Worm (Caenorhabditis elegans) whole organism, L4 larva: ENCODE measurements around the gene tnc-2.

ENCODE experiments used
- F26F4.8 ChIP-seq: fragments of 200-800 bp; sonication (Bioruptor generic); conservative IDR thresholded peaks from 2 replicates; pipeline ENCODE4 v1.3.6; 2022; ENCODE audit warnings: missing genetic modification characterization, missing compliant biosample characterization
- F49E8.2 ChIP-seq: sonication (generic microtip); optimal IDR thresholded peaks from 2 replicates; lab custom pipeline; 2016; ENCODE audit warnings: missing compliant biosample characterization, mild to moderate bottlenecking, missing genetic modification characterization, borderline replicate concordance
- R02D3.7 ChIP-seq: fragments of 150-350 bp; sonication (generic microtip); optimal IDR thresholded peaks from 3 replicates; lab custom pipeline; 2014; ENCODE audit warnings: missing biosample characterization, missing genetic modification characterization
- T20F7.1 ChIP-seq: fragments of 200-800 bp; sonication (Bioruptor generic); optimal IDR thresholded peaks from 2 replicates; lab custom pipeline; 2018; ENCODE audit warnings: mild to moderate bottlenecking, missing genetic modification characterization, missing compliant biosample characterization
- Y48G9A.11 ChIP-seq: fragments of 200-800 bp; sonication (Bioruptor generic); IDR thresholded peaks from 2 replicates; pipeline ENCODE4 v1.3.6; 2022; ENCODE audit warnings: missing genetic modification reagents, missing genetic modification characterization, missing compliant biosample characterization
- Y5F2A.4 ChIP-seq: fragments of 200-800 bp; sonication (Bioruptor generic); optimal IDR thresholded peaks from 2 replicates; lab custom pipeline; 2018; ENCODE audit warnings: mild to moderate bottlenecking, missing genetic modification characterization, missing compliant biosample characterization
- ZK337.2 ChIP-seq: fragments of 200-800 bp; sonication (Bioruptor generic); IDR thresholded peaks from 2 replicates; pipeline ENCODE4 v1.3.6; 2022; ENCODE audit warnings: missing genetic modification reagents, missing genetic modification characterization, missing compliant biosample characterization
- ZK546.5 ChIP-seq, 2 experiments: sonication (generic microtip); optimal IDR thresholded peaks; 2 replicates each; lab custom pipeline; 2017; ENCODE audit warnings: missing biosample characterization in 2 of 2, missing genetic modification characterization in 2 of 2
- aha-1 ChIP-seq: fragments of 150-350 bp; peaks from one replicate; lab custom pipeline; 2014; ENCODE audit warnings: missing biosample characterization, missing genetic modification characterization
- arid-1 ChIP-seq: fragments of 200-800 bp; sonication (Bioruptor generic); conservative IDR thresholded peaks from 2 replicates; pipeline ENCODE4 v1.3.6; 2022; ENCODE audit warnings: missing genetic modification reagents, missing genetic modification characterization, missing compliant biosample characterization
- attf-4 ChIP-seq: sonication (generic microtip); optimal IDR thresholded peaks from 3 replicates; lab custom pipeline; 2017; ENCODE audit warnings: missing biosample characterization, missing genetic modification characterization
- ceh-28 ChIP-seq: fragments of 150-350 bp; optimal IDR thresholded peaks from 2 replicates; lab custom pipeline; 2014; ENCODE audit warnings: missing biosample characterization, missing genetic modification reagents, missing genetic modification characterization
- ceh-44 ChIP-seq: fragments of 200-800 bp; sonication (Bioruptor generic); IDR thresholded peaks from 2 replicates; pipeline ENCODE4 v1.3.6; 2022; ENCODE audit warnings: missing genetic modification reagents, missing genetic modification characterization, missing compliant biosample characterization
- daf-12 ChIP-seq: fragments of 150-350 bp; optimal IDR thresholded peaks from 2 replicates; lab custom pipeline; 2014; ENCODE audit warnings: missing biosample characterization, missing genetic modification reagents, missing genetic modification characterization
- daf-16 ChIP-seq, 3 experiments: sonication (generic microtip); optimal IDR thresholded peaks; 2 replicates each; lab custom pipeline; 2016 to 2017; ENCODE audit warnings: missing genetic modification characterization in 3 of 3, missing genetic modification reagents in 3 of 3, mild to moderate bottlenecking in 2 of 3, missing compliant biosample characterization in 2 of 3, missing biosample characterization in 1 of 3, moderate library complexity in 1 of 3
- dmd-9 ChIP-seq: fragments of 200-800 bp; sonication (Bioruptor generic); IDR thresholded peaks from 2 replicates; pipeline ENCODE4 v1.3.6; 2022; ENCODE audit warnings: missing genetic modification reagents, missing genetic modification characterization, missing compliant biosample characterization
- gei-8 ChIP-seq: fragments of 200-800 bp; sonication (Bioruptor generic); optimal IDR thresholded peaks from 2 replicates; lab custom pipeline; 2018; ENCODE audit warnings: mild to moderate bottlenecking, missing genetic modification characterization, missing compliant biosample characterization
- hif-1 ChIP-seq, 2 experiments: sonication (generic microtip); optimal IDR thresholded peaks; 2 replicates each; lab custom pipeline; 2016 to 2017; ENCODE audit warnings: missing compliant biosample characterization in 2 of 2, missing genetic modification characterization in 2 of 2, missing genetic modification reagents in 2 of 2, missing genotype in 2 of 2, mild to moderate bottlenecking in 1 of 2
- hlh-11 ChIP-seq: fragments of 200-800 bp; sonication (Bioruptor generic); optimal IDR thresholded peaks from 2 replicates; lab custom pipeline; 2018; ENCODE audit warnings: mild to moderate bottlenecking, missing genetic modification characterization, missing compliant biosample characterization
- hlh-30 ChIP-seq: sonication (generic microtip); optimal IDR thresholded peaks from 2 replicates; lab custom pipeline; 2017; ENCODE audit warnings: antibody characterized with exemption, mild to moderate bottlenecking, missing genetic modification characterization, missing compliant biosample characterization; ENCODE audit not compliant: insufficient read depth
- lim-7 ChIP-seq: fragments of 200-800 bp; sonication (Bioruptor generic); IDR thresholded peaks from 2 replicates; pipeline ENCODE4 v1.3.6; 2022; ENCODE audit warnings: missing genetic modification characterization, missing compliant biosample characterization
- lin-29 ChIP-seq: fragments of 200-800 bp; sonication (Bioruptor generic); IDR thresholded peaks from 2 replicates; pipeline ENCODE4 v1.3.6; 2022; ENCODE audit warnings: missing genetic modification reagents, missing genetic modification characterization, missing compliant biosample characterization
- lin-38 ChIP-seq: fragments of 200-800 bp; sonication (Bioruptor generic); IDR thresholded peaks from 2 replicates; pipeline ENCODE4 v1.3.6; 2022; ENCODE audit warnings: missing genetic modification reagents, missing genetic modification characterization, missing compliant biosample characterization
- lsy-2 ChIP-seq, 2 experiments: fragments of 150-350 bp in 1 of 2; sonication (generic microtip) in 1 of 2; optimal IDR thresholded peaks; 2 replicates each; lab custom pipeline; 2014 to 2017; ENCODE audit warnings: missing biosample characterization in 2 of 2, missing genetic modification characterization in 2 of 2
- madf-9 ChIP-seq: fragments of 200-800 bp; sonication (Bioruptor generic); conservative IDR thresholded peaks from 2 replicates; pipeline ENCODE4 v1.3.6; 2022; ENCODE audit warnings: missing genetic modification reagents, missing genetic modification characterization, missing compliant biosample characterization
- mes-2 ChIP-seq: sonication (generic microtip); optimal IDR thresholded peaks from 2 replicates; lab custom pipeline; 2016; ENCODE audit warnings: missing genotype, mild to moderate bottlenecking, missing genetic modification characterization, missing compliant biosample characterization; ENCODE audit not compliant: poor library complexity, severe bottlenecking
- nhr-102 ChIP-seq: sonication (generic microtip); optimal IDR thresholded peaks from 2 replicates; lab custom pipeline; 2016; ENCODE audit warnings: mild to moderate bottlenecking, missing genetic modification characterization, moderate library complexity, missing compliant biosample characterization
- nhr-111 ChIP-seq: fragments of 200-800 bp; sonication (Bioruptor generic); optimal IDR thresholded peaks from 2 replicates; lab custom pipeline; 2018; ENCODE audit warnings: mild to moderate bottlenecking, missing genetic modification characterization, missing compliant biosample characterization
- nhr-237 ChIP-seq: sonication (generic microtip); optimal IDR thresholded peaks from 2 replicates; lab custom pipeline; 2017; ENCODE audit warnings: missing biosample characterization, missing genetic modification characterization
- nhr-41 ChIP-seq: fragments of 200-800 bp; sonication (Bioruptor generic); IDR thresholded peaks from 2 replicates; pipeline ENCODE4 v1.3.6; 2022; ENCODE audit warnings: missing genetic modification reagents, missing genetic modification characterization, missing compliant biosample characterization
- nhr-42 ChIP-seq: fragments of 200-800 bp; sonication (Bioruptor generic); IDR thresholded peaks from 2 replicates; pipeline ENCODE4 v1.3.6; 2022; ENCODE audit warnings: missing genetic modification characterization, missing compliant biosample characterization
- nhr-6 ChIP-seq: fragments of 150-350 bp; optimal IDR thresholded peaks from 2 replicates; lab custom pipeline; 2014; ENCODE audit warnings: missing biosample characterization, missing genetic modification characterization
- nhr-76 ChIP-seq: fragments of 150-350 bp; optimal IDR thresholded peaks from 2 replicates; lab custom pipeline; 2014; ENCODE audit warnings: missing biosample characterization, missing genetic modification characterization
- pha-4 ChIP-seq, 2 experiments: fragments of 150-350 bp in 1 of 2; fragments of 200-800 bp in 1 of 2; sonication (Bioruptor generic) in 1 of 2; IDR thresholded peaks in 1 of 2; optimal IDR thresholded peaks in 1 of 2; 2 replicates each; pipeline versions ENCODE4 v1.3.6 to Lab custom; 2014 to 2022; ENCODE audit warnings: missing genetic modification characterization in 2 of 2, missing genetic modification reagents in 2 of 2, missing biosample characterization in 1 of 2, missing compliant biosample characterization in 1 of 2
- php-3 ChIP-seq: fragments of 200-800 bp; sonication (Bioruptor generic); IDR thresholded peaks from 2 replicates; pipeline ENCODE4 v1.3.6; 2022; ENCODE audit warnings: missing genetic modification reagents, missing genetic modification characterization, missing compliant biosample characterization
- pqm-1 ChIP-seq: sonication (generic microtip); optimal IDR thresholded peaks from 2 replicates; lab custom pipeline; 2017; ENCODE audit warnings: missing biosample characterization, missing genetic modification characterization
- saeg-2 ChIP-seq: fragments of 200-800 bp; sonication (Bioruptor generic); IDR thresholded peaks from 2 replicates; pipeline ENCODE4 v1.3.6; 2022; ENCODE audit warnings: missing genetic modification reagents, missing genetic modification characterization, missing compliant biosample characterization
- skn-1 ChIP-seq: fragments of 150-350 bp; optimal IDR thresholded peaks from 2 replicates; lab custom pipeline; 2014; ENCODE audit warnings: missing biosample characterization, missing genetic modification characterization
- spr-3 ChIP-seq: fragments of 200-800 bp; sonication (Bioruptor generic); optimal IDR thresholded peaks from 2 replicates; lab custom pipeline; 2018; ENCODE audit warnings: mild to moderate bottlenecking, missing genetic modification characterization, missing compliant biosample characterization
- tag-97 ChIP-seq: fragments of 200-800 bp; sonication (Bioruptor generic); IDR thresholded peaks from 2 replicates; pipeline ENCODE4 v1.3.6; 2022; ENCODE audit warnings: missing genetic modification characterization, missing compliant biosample characterization
- tra-1 ChIP-seq: fragments of 200-800 bp; sonication (Bioruptor generic); IDR thresholded peaks from 2 replicates; pipeline ENCODE4 v1.3.6; 2022; ENCODE audit warnings: missing genetic modification reagents, missing genetic modification characterization, missing compliant biosample characterization
- unc-39 ChIP-seq: sonication (generic microtip); optimal IDR thresholded peaks from 2 replicates; lab custom pipeline; 2017; ENCODE audit warnings: missing biosample characterization, missing genetic modification characterization
- zag-1 ChIP-seq: fragments of 150-350 bp; optimal IDR thresholded peaks from 2 replicates; lab custom pipeline; 2014; ENCODE audit warnings: missing biosample characterization, missing genetic modification characterization
- ztf-11 ChIP-seq: fragments of 150-350 bp; optimal IDR thresholded peaks from 2 replicates; lab custom pipeline; 2014; ENCODE audit warnings: missing biosample characterization, missing genetic modification characterization
- ztf-7 ChIP-seq: fragments of 150-350 bp; optimal IDR thresholded peaks from 2 replicates; lab custom pipeline; 2014; ENCODE audit warnings: missing biosample characterization, missing genetic modification characterization

Gene tnc-2

ce11 chrII:10471247-10471646 is 4.6 kb downstream of the tnc-2 start, which contains the start of gene ZK666.1:
ZK666.1 (minus strand) TSS chrII:10471347.
- TF ChIP-seq T20F7.1 = no peak
- no peak for TF ChIP-seq ZK546.5 (tag; optimal IDR thresholded peaks at IDR 0.05; lab: Kevin White, UChicago)
- TF ChIP-seq ceh-28 (tag; lab: Kevin White, UChicago) = no peak
- no peak for TF ChIP-seq arid-1 (GFP tag; lab: Robert Waterston, UW)
- TF ChIP-seq F49E8.2 = no peak
- no peak for TF ChIP-seq lsy-2 (tag; optimal IDR thresholded peaks at IDR 0.05; lab: Kevin White, UChicago)
- TF ChIP-seq daf-16 (GFP tag; optimal IDR thresholded peaks at IDR 0.05; lab: Kevin White, UChicago) = no peak
- TF ChIP-seq daf-16 (tag; optimal IDR thresholded peaks at IDR 0.05; lab: Kevin White, UChicago) = no peak
- TF ChIP-seq R02D3.7 (tag; lab: Kevin White, UChicago) = no peak
- TF ChIP-seq nhr-42 (GFP tag; lab: Robert Waterston, UW) = no peak
- TF ChIP-seq tag-97 (GFP tag; lab: Robert Waterston, UW) = no peak
- no peak for TF ChIP-seq mes-2 (tag; lab: Kevin White, UChicago)
- TF ChIP-seq pqm-1 (tag; lab: Kevin White, UChicago) = no peak
- TF ChIP-seq skn-1 = no peak
- no peak for TF ChIP-seq hlh-11 (tag; lab: Kevin White, UChicago)
- TF ChIP-seq ceh-44 (GFP tag; lab: Robert Waterston, UW) = no peak
- TF ChIP-seq, all 104 proteins: peak for 0

- TF ChIP-seq madf-9 (GFP tag; lab: Robert Waterston, UW) (no peak), Y5F2A.4 (GFP tag; lab: Kevin White, UChicago) (no peak), unc-39 (tag; lab: Kevin White, UChicago) (no peak), T20F7.1 (no peak), arid-1 (GFP tag; lab: Robert Waterston, UW) (no peak), tra-1 (GFP tag; lab: Robert Waterston, UW) (no peak), aha-1 (tag; lab: Kevin White, UChicago) (no peak), lin-38 (GFP tag; lab: Robert Waterston, UW) (no peak), mes-2 (tag; lab: Kevin White, UChicago) (no peak), hif-1 (tag; optimal IDR thresholded peaks at IDR 0.05; lab: Kevin White, UChicago) (no peak), attf-4 (tag; lab: Kevin White, UChicago) (no peak)
- TF ChIP-seq, all 104 proteins: peak for 0
Measured at ce11 chrII:10471790-10472189, 5.1 kb downstream of the tnc-2 start, which contains the start of gene ZK666.2. ZK666.2 (minus strand) TSS chrII:10471890.

- no peak for TF ChIP-seq php-3
- no peak for TF ChIP-seq ceh-44 (GFP tag; lab: Robert Waterston, UW)
- no peak for TF ChIP-seq nhr-237 (tag; lab: Kevin White, UChicago)
- TF ChIP-seq pqm-1 (tag; lab: Kevin White, UChicago) = no peak
- no peak for TF ChIP-seq zag-1 (tag; lab: Kevin White, UChicago)
- TF ChIP-seq madf-9 (GFP tag; lab: Robert Waterston, UW) = no peak
- no peak for TF ChIP-seq lim-7
- no peak for TF ChIP-seq pha-4 (GFP tag; IDR thresholded peaks at IDR 0.05; lab: Robert Waterston, UW)
- no peak for TF ChIP-seq pha-4 (tag; optimal IDR thresholded peaks at IDR 0.05; lab: Kevin White, UChicago)
- no peak for TF ChIP-seq nhr-76 (tag; lab: Kevin White, UChicago)
- no peak for TF ChIP-seq tra-1 (GFP tag; lab: Robert Waterston, UW)
- TF ChIP-seq nhr-6 = no peak
- no peak for TF ChIP-seq ztf-11 (tag; lab: Kevin White, UChicago)
- TF ChIP-seq ZK546.5 (tag; optimal IDR thresholded peaks at IDR 0.05; lab: Kevin White, UChicago) = no peak
- TF ChIP-seq hlh-11 (tag; lab: Kevin White, UChicago) = no peak
- no peak for TF ChIP-seq nhr-41 (GFP tag; lab: Robert Waterston, UW)
Measured at ce11 chrII:10476039-10476438, 9.4 kb downstream of the tnc-2 start, which contains the start of gene clec-58. clec-58 (minus strand) TSS chrII:10476139.

ce11 chrII:10476959-10477358 is 10.3 kb downstream of the tnc-2 start, which contains the start of gene ZK666.4:
ZK666.4 (plus strand) TSS chrII:10477259.
- no peak for TF ChIP-seq dmd-9
- TF ChIP-seq gei-8 (GFP tag; lab: Kevin White, UChicago) = no peak
- TF ChIP-seq ztf-7 (tag; lab: Kevin White, UChicago) = no peak
- no peak for TF ChIP-seq daf-12
- no peak for TF ChIP-seq R02D3.7 (tag; lab: Kevin White, UChicago)
- no peak for TF ChIP-seq nhr-102 (tag; lab: Kevin White, UChicago)
- TF ChIP-seq lin-29 (GFP tag; lab: Robert Waterston, UW) = no peak
- no peak for TF ChIP-seq ZK337.2 (GFP tag; lab: Robert Waterston, UW)
- no peak for TF ChIP-seq spr-3 (GFP tag; lab: Kevin White, UChicago)
- no peak for TF ChIP-seq Y5F2A.4 (GFP tag; lab: Kevin White, UChicago)
- no peak for TF ChIP-seq Y48G9A.11 (GFP tag; lab: Robert Waterston, UW)
- TF ChIP-seq F26F4.8 = no peak
- no peak for TF ChIP-seq saeg-2
- no peak for TF ChIP-seq nhr-111 (GFP tag; lab: Kevin White, UChicago)
- TF ChIP-seq hlh-30 (tag; lab: Kevin White, UChicago) = no peak
